Worm (Caenorhabditis elegans): ENCODE data around the gene srj-18.

DNA sequence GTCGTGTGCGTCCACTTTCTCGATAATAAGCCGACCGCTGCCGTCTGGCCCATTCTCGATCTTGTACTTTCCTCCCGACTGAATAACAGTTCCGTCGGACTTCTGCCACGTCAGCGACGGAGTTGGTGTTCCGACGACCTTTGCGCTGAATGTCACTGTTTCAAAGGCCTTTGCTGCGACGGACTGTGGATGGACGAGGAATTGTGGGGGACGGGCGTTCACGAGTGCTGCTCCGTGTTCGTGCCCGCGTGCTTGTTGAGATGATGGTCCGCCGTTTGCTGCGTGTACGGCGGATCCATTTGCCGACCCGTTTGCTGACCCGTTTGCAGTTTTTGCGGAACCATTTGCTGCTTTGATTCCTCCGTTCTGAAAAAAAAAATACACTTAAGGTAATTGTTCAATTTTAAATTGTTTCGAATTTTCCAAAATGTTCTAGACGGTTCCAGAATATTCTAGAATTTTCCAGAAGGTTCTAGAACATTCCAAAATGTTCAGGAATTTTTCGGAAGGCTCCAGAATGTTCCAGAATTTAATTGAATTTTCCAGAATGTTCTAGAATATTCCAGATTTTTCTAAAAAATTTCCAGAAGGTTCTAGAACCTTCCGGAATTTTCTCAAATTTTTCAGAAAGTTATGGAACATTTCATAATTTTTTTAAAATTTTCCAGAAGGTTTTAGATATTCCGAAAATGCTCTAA lies 25.2 kb downstream of the srj-18 start:
- TF ChIP-seq ztf-11 (tag; optimal IDR thresholded peaks at IDR 0.05) (no peak), nhr-237 (tag; optimal IDR thresholded peaks at IDR 0.05) (no peak), lsy-2 (tag; optimal IDR thresholded peaks at IDR 0.05) (no peak), snpc-4 (tag; optimal IDR thresholded peaks at IDR 0.05) (no peak), nhr-28 (tag; optimal IDR thresholded peaks at IDR 0.05) (no peak), mep-1 (tag; optimal IDR thresholded peaks at IDR 0.05) (no peak), unc-39 (tag; optimal IDR thresholded peaks at IDR 0.05) (no peak), pha-4 (tag; optimal IDR thresholded peaks at IDR 0.05) (no peak)
